Fruit fly (Drosophila melanogaster): ENCODE data around the gene mei-38.

- TF ChIP-seq usp (GFP tag; optimal IDR thresholded peaks at IDR 0.05) (no peak), sage (GFP tag; optimal IDR thresholded peaks at IDR 0.05) (no peak), foxo (GFP tag; optimal IDR thresholded peaks at IDR 0.05) (no peak), Vsx2 (GFP tag; optimal IDR thresholded peaks at IDR 0.05; ENCODE audit: partially characterized antibody) (no peak), OdsH (GFP tag; optimal IDR thresholded peaks at IDR 0.05) (no peak), br (GFP tag; optimal IDR thresholded peaks at IDR 0.05) (no peak), N (GFP tag; optimal IDR thresholded peaks at IDR 0.05) (no peak), CG32264 (GFP tag; optimal IDR thresholded peaks at IDR 0.05) (no peak), pan (optimal IDR thresholded peaks at IDR 0.05) (no peak), h (GFP tag; optimal IDR thresholded peaks at IDR 0.05) (no peak), woc (GFP tag; optimal IDR thresholded peaks at IDR 0.05) (no peak)
These were observed 31.5 kb downstream of the mei-38 start for dm6 chrX:1508241-1508823.
